Fruit fly (Drosophila melanogaster) whole organism, embryonic: ENCODE results near the gene janB.

ENCODE experiments used
- CG11398 ChIP-seq: fragments of 200-800 bp; sonication (Bioruptor generic); optimal IDR thresholded peaks from 2 replicates; lab custom pipeline; 2016; ENCODE audit warnings: missing biosample characterization, missing genetic modification characterization
- CG11695 ChIP-seq: fragments of 200-800 bp; sonication (Bioruptor generic); IDR thresholded peaks from 3 replicates; pipeline ENCODE4 v1.3.6; 2022; ENCODE audit warnings: missing biosample characterization, missing genetic modification characterization
- CG12104 ChIP-seq: fragments of 200-800 bp; sonication (Bioruptor generic); optimal IDR thresholded peaks from 3 replicates; lab custom pipeline; 2016; ENCODE audit warnings: missing biosample characterization, missing genetic modification characterization
- CG13624 ChIP-seq: fragments of 200-800 bp; sonication (Bioruptor generic); optimal IDR thresholded peaks from 2 replicates; lab custom pipeline; 2016; ENCODE audit warnings: missing biosample characterization, missing genetic modification characterization
- CG14860 ChIP-seq: fragments of 200-800 bp; sonication (Bioruptor generic); IDR thresholded peaks from 3 replicates; pipeline ENCODE4 v1.3.6; 2022; ENCODE audit warnings: missing biosample characterization, missing genetic modification characterization; ENCODE audit not compliant: partially characterized antibody
- CG14965 ChIP-seq: fragments of 200-800 bp; sonication (Bioruptor generic); optimal IDR thresholded peaks from 2 replicates; lab custom pipeline; 2016; ENCODE audit warnings: missing biosample characterization, missing genetic modification characterization, borderline replicate concordance
- CG17361 ChIP-seq: fragments of 200-800 bp; sonication (Bioruptor generic); IDR thresholded peaks from 3 replicates; pipeline ENCODE4 v1.3.6; 2022; ENCODE audit warnings: missing biosample characterization, missing genetic modification characterization
- CG2199 ChIP-seq: fragments of 200-800 bp; sonication (Bioruptor generic); IDR thresholded peaks from 3 replicates; pipeline ENCODE4 v1.3.6; 2022; ENCODE audit warnings: missing biosample characterization, missing genetic modification characterization
- CG2678 ChIP-seq: fragments of 200-800 bp; sonication (Bioruptor generic); optimal IDR thresholded peaks from 3 replicates; lab custom pipeline; 2019; ENCODE audit warnings: missing biosample characterization, mild to moderate bottlenecking, missing genetic modification characterization, moderate library complexity
- CG30020 ChIP-seq: fragments of 200-800 bp; optimal IDR thresholded peaks from 2 replicates; lab custom pipeline; 2019; ENCODE audit warnings: missing biosample characterization, mild to moderate bottlenecking, missing genetic modification characterization, moderate library complexity
- CG31224 ChIP-seq: fragments of 200-800 bp; sonication (Bioruptor generic); IDR thresholded peaks from 2 replicates; pipeline ENCODE4 v1.3.6; 2022; ENCODE audit warnings: missing biosample characterization, missing genetic modification characterization
- CG33213 ChIP-seq: fragments of 200-800 bp; sonication (Bioruptor generic); optimal IDR thresholded peaks from 3 replicates; lab custom pipeline; 2016; ENCODE audit warnings: missing biosample characterization, missing genetic modification characterization
- CG3407 ChIP-seq: fragments of 200-800 bp; sonication (Bioruptor generic); optimal IDR thresholded peaks from 2 replicates; lab custom pipeline; 2018; ENCODE audit warnings: missing biosample characterization, mild to moderate bottlenecking, missing genetic modification characterization
- CG43689 ChIP-seq: fragments of 200-800 bp; sonication (Bioruptor generic); IDR thresholded peaks from 2 replicates; pipeline ENCODE4 v1.3.6; 2022; ENCODE audit warnings: missing biosample characterization, missing genetic modification characterization
- CG4404 ChIP-seq: fragments of 200-800 bp; sonication (Bioruptor generic); IDR thresholded peaks from 2 replicates; pipeline ENCODE4 v1.3.6; 2022; ENCODE audit warnings: missing biosample characterization, missing genetic modification characterization
- CG4730 ChIP-seq: fragments of 200-800 bp; sonication (Bioruptor generic); IDR thresholded peaks from 2 replicates; pipeline ENCODE4 v1.3.6; 2022; ENCODE audit warnings: missing biosample characterization, missing genetic modification characterization
- CG6254 ChIP-seq: fragments of 200-800 bp; sonication (Bioruptor generic); optimal IDR thresholded peaks from 3 replicates; lab custom pipeline; 2017; ENCODE audit warnings: mild to moderate bottlenecking, missing biosample characterization, missing genetic modification reagents, missing genetic modification characterization
- CG7987 ChIP-seq: fragments of 200-800 bp; sonication (Bioruptor generic); optimal IDR thresholded peaks from 2 replicates; lab custom pipeline; 2018; ENCODE audit warnings: missing biosample characterization, mild to moderate bottlenecking, missing genetic modification characterization, moderate library complexity
- CG9215 ChIP-seq: fragments of 200-800 bp; sonication (Bioruptor generic); IDR thresholded peaks from 2 replicates; pipeline ENCODE4 v1.3.6; 2022; ENCODE audit warnings: missing biosample characterization, missing genetic modification characterization
- CkIIα-i1 ChIP-seq: fragments of 200-800 bp; sonication (Bioruptor generic); IDR thresholded peaks from 2 replicates; pipeline ENCODE4 v1.3.6; 2022; ENCODE audit warnings: missing biosample characterization, missing genetic modification characterization
- CrebB ChIP-seq: fragments of 200-800 bp; sonication (Bioruptor generic); optimal IDR thresholded peaks from 3 replicates; lab custom pipeline; 2018; ENCODE audit warnings: missing biosample characterization, mild to moderate bottlenecking, missing genetic modification characterization
- Doc3 ChIP-seq: fragments of 200-800 bp; sonication (Bioruptor generic); IDR thresholded peaks from 3 replicates; pipeline ENCODE4 v1.3.6; 2022; ENCODE audit warnings: missing biosample characterization, missing genetic modification characterization; ENCODE audit not compliant: partially characterized antibody
- Dp ChIP-seq: fragments of 200-800 bp; sonication (Bioruptor generic); optimal IDR thresholded peaks from 2 replicates; lab custom pipeline; 2018; ENCODE audit warnings: missing biosample characterization, mild to moderate bottlenecking, missing genetic modification characterization, moderate library complexity
- H15 ChIP-seq: fragments of 200-800 bp; sonication (Bioruptor generic); IDR thresholded peaks from 3 replicates; pipeline ENCODE4 v1.3.6; 2022; ENCODE audit warnings: missing biosample characterization, missing genetic modification characterization
- H2.0 ChIP-seq: fragments of 200-800 bp; sonication (Bioruptor generic); IDR thresholded peaks from 2 replicates; pipeline ENCODE4 v1.3.6; 2022; ENCODE audit warnings: missing biosample characterization, missing genetic modification characterization
- HHEX ChIP-seq: fragments of 200-800 bp; sonication (Bioruptor generic); optimal IDR thresholded peaks from 3 replicates; lab custom pipeline; 2017; ENCODE audit warnings: missing biosample characterization, mild to moderate bottlenecking, missing genetic modification characterization, missing genetic modification reagents
- HLH4C ChIP-seq: fragments of 200-800 bp; sonication (Bioruptor generic); IDR thresholded peaks from 3 replicates; pipeline ENCODE4 v1.3.6; 2022; ENCODE audit warnings: missing biosample characterization, missing genetic modification characterization; ENCODE audit not compliant: partially characterized antibody
- HmgD ChIP-seq: fragments of 200-800 bp; sonication (Bioruptor generic); optimal IDR thresholded peaks from 3 replicates; lab custom pipeline; 2016; ENCODE audit warnings: missing biosample characterization, missing genetic modification characterization
- Neu2 ChIP-seq: fragments of 200-800 bp; sonication (Bioruptor generic); optimal IDR thresholded peaks from 3 replicates; lab custom pipeline; 2016; ENCODE audit warnings: missing biosample characterization, missing genetic modification characterization, borderline replicate concordance
- Opbp ChIP-seq: fragments of 200-800 bp; sonication (Bioruptor generic); IDR thresholded peaks from 3 replicates; pipeline ENCODE4 v1.3.6; 2022; ENCODE audit warnings: missing biosample characterization, missing genetic modification characterization; ENCODE audit not compliant: partially characterized antibody
- Sry-δ ChIP-seq: fragments of 200-800 bp; sonication (Bioruptor generic); optimal IDR thresholded peaks from 2 replicates; lab custom pipeline; 2016; ENCODE audit warnings: missing biosample characterization, missing genetic modification characterization
- TFAM ChIP-seq: fragments of 200-800 bp; sonication (Bioruptor generic); optimal IDR thresholded peaks from 2 replicates; lab custom pipeline; 2017; ENCODE audit warnings: missing biosample characterization, missing genetic modification characterization, inconsistent platforms
- Taf1 ChIP-seq: fragments of 200-800 bp; sonication (Bioruptor generic); IDR thresholded peaks from 2 replicates; pipeline ENCODE4 v1.3.6; 2022; ENCODE audit warnings: missing biosample characterization, missing genetic modification characterization
- amos ChIP-seq: fragments of 200-800 bp; sonication (Bioruptor generic); IDR thresholded peaks from 2 replicates; pipeline ENCODE4 v1.3.6; 2022; ENCODE audit warnings: missing biosample characterization, missing genetic modification characterization; ENCODE audit not compliant: partially characterized antibody
- cg ChIP-seq: fragments of 200-800 bp; sonication (Bioruptor generic); optimal IDR thresholded peaks from 3 replicates; lab custom pipeline; 2019; ENCODE audit warnings: missing biosample characterization, mild to moderate bottlenecking, missing genetic modification characterization, moderate library complexity
- ci ChIP-seq: fragments of 200-800 bp; sonication (Bioruptor generic); IDR thresholded peaks from 3 replicates; pipeline ENCODE4 v1.3.6; 2022; ENCODE audit warnings: missing biosample characterization, missing genetic modification characterization
- dmrt11E ChIP-seq: fragments of 200-800 bp; sonication (Bioruptor generic); optimal IDR thresholded peaks from 3 replicates; lab custom pipeline; 2018; ENCODE audit warnings: missing biosample characterization, mild to moderate bottlenecking, missing genetic modification characterization, moderate library complexity
- eyg ChIP-seq: fragments of 200-800 bp; sonication (Bioruptor generic); optimal IDR thresholded peaks from 3 replicates; lab custom pipeline; 2016; ENCODE audit warnings: missing biosample characterization, missing genetic modification characterization
- fd102C ChIP-seq: fragments of 200-800 bp; sonication (Bioruptor generic); optimal IDR thresholded peaks from 2 replicates; lab custom pipeline; 2018; ENCODE audit warnings: missing biosample characterization, mild to moderate bottlenecking, missing genetic modification characterization, moderate library complexity
- fru ChIP-seq: fragments of >200 bp; optimal IDR thresholded peaks from 2 replicates; lab custom pipeline; 2017
- gfzf ChIP-seq: fragments of 200-800 bp; sonication (Bioruptor generic); optimal IDR thresholded peaks from 2 replicates; lab custom pipeline; 2016; ENCODE audit warnings: missing biosample characterization, mild to moderate bottlenecking, missing genetic modification characterization, moderate library complexity
- h ChIP-seq: fragments of >200 bp; optimal IDR thresholded peaks from 2 replicates; lab custom pipeline; 2017
- ham ChIP-seq: fragments of 200-800 bp; sonication (Bioruptor generic); IDR thresholded peaks from 2 replicates; pipeline ENCODE4 v1.3.6; 2022; ENCODE audit warnings: missing biosample characterization, missing genetic modification characterization
- inv ChIP-seq: fragments of 200-800 bp; sonication (Bioruptor generic); IDR thresholded peaks from 2 replicates; pipeline ENCODE4 v1.3.6; 2022; ENCODE audit warnings: missing biosample characterization, missing genetic modification characterization; ENCODE audit not compliant: partially characterized antibody
- jing ChIP-seq: fragments of 200-800 bp; sonication (Bioruptor generic); optimal IDR thresholded peaks from 2 replicates; lab custom pipeline; 2018; ENCODE audit warnings: missing biosample characterization, mild to moderate bottlenecking, missing genetic modification characterization
- lab ChIP-seq: fragments of 200-800 bp; sonication (Bioruptor generic); optimal IDR thresholded peaks from 3 replicates; lab custom pipeline; 2017; ENCODE audit warnings: missing biosample characterization, missing genetic modification characterization, mild to moderate bottlenecking, moderate library complexity, missing genetic modification reagents
- maf-S ChIP-seq: fragments of 200-800 bp; sonication (Bioruptor generic); optimal IDR thresholded peaks from 2 replicates; lab custom pipeline; 2016; ENCODE audit warnings: missing biosample characterization, missing genetic modification characterization
- pho ChIP-seq: fragments of 200-800 bp; sonication (Bioruptor generic); optimal IDR thresholded peaks from 2 replicates; lab custom pipeline; 2016; ENCODE audit warnings: missing biosample characterization, missing genetic modification characterization
- ranshi ChIP-seq: fragments of 200-800 bp; sonication (Bioruptor generic); IDR thresholded peaks from 2 replicates; pipeline ENCODE4 v1.3.6; 2022; ENCODE audit warnings: missing biosample characterization, missing genetic modification characterization
- seq ChIP-seq: fragments of 200-800 bp; sonication (Bioruptor generic); IDR thresholded peaks from 2 replicates; pipeline ENCODE4 v1.3.6; 2022; ENCODE audit warnings: missing biosample characterization, missing genetic modification characterization
- sqz ChIP-seq: fragments of 200-800 bp; sonication (Bioruptor generic); optimal IDR thresholded peaks from 3 replicates; lab custom pipeline; 2018; ENCODE audit warnings: missing biosample characterization, mild to moderate bottlenecking, missing genetic modification characterization
- zfh1 ChIP-seq: fragments of 200-800 bp; sonication (Bioruptor generic); IDR thresholded peaks from 3 replicates; pipeline ENCODE4 v1.3.6; 2022; ENCODE audit warnings: missing biosample characterization, missing genetic modification characterization

janB gene

DNA sequence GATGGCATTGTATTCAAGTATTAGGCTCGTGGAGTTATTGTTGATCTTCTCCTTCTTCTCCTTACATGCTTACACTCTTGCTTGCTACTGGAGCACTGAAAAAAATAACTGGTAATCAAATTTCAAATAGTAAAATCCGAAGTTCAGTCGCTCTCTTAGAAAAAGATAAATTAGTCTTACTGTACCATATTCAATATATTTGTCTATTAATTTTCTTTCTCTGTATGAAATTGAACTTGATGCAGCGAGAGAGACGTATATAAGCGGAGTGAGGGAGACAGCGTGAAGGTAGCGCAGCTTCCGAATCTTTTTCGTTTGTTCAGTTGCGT, 22.6 kb upstream of the janB start (continued):
- peak; percentile 83 for TF ChIP-seq CG4730
- TF ChIP-seq inv, result no peak
- TF ChIP-seq Neu2, result no peak
- no peak for TF ChIP-seq amos (GFP tag; lab: Robert Waterston, UW)
- TF ChIP-seq dmrt11E (tag; lab: Kevin White, UChicago), result peak; percentile 58
- TF ChIP-seq HLH4C (GFP tag; lab: Robert Waterston, UW), result no peak
- TF ChIP-seq zfh1 (GFP tag; lab: Robert Waterston, UW), result peak; percentile 96
- peak; percentile 92 for TF ChIP-seq ranshi
- TF ChIP-seq seq (GFP tag; lab: Robert Waterston, UW), result peak; percentile 89
- peak; percentile 69 for TF ChIP-seq eyg (GFP tag; lab: Kevin White, UChicago)
- no peak for TF ChIP-seq gfzf (GFP tag; lab: Kevin White, UChicago)
- TF ChIP-seq CG33213 (GFP tag; lab: Kevin White, UChicago), result peak; percentile 82
- no peak for TF ChIP-seq Doc3 (GFP tag; lab: Robert Waterston, UW)
- TF ChIP-seq maf-S (GFP tag; lab: Kevin White, UChicago), result peak; percentile 68
- TF ChIP-seq lab (GFP tag; lab: Kevin White, UChicago), result peak; percentile 92
- peak; percentile 85 for TF ChIP-seq HHEX (GFP tag; lab: Kevin White, UChicago)
- TF ChIP-seq CG11398, result peak; percentile 74
- peak; percentile 52 for TF ChIP-seq Sry-δ (GFP tag; lab: Kevin White, UChicago)
- no peak for TF ChIP-seq fru (lab: Kevin White, UChicago)
- TF ChIP-seq Opbp (GFP tag; lab: Robert Waterston, UW), result no peak
- peak; percentile 91 for TF ChIP-seq H2.0
- TF ChIP-seq CrebB (tag; lab: Kevin White, UChicago), result no peak
- 0 out of 2 replicates have a peak, but pooled peaks have one; percentile 43 for TF ChIP-seq ham
- peak; percentile 57 for TF ChIP-seq CG9215 (GFP tag; lab: Robert Waterston, UW)
- peak; percentile 59 for TF ChIP-seq jing
- TF ChIP-seq h (lab: Kevin White, UChicago), result no peak
- peak; percentile 80 for TF ChIP-seq CG7987 (GFP tag; lab: Kevin White, UChicago)
- TF ChIP-seq CG14860 (GFP tag; lab: Robert Waterston, UW), result no peak
- no peak for TF ChIP-seq CkIIα-i1 (GFP tag; lab: Robert Waterston, UW)
- TF ChIP-seq CG31224 (GFP tag; lab: Robert Waterston, UW), result peak; percentile 71
- TF ChIP-seq CG17361, result peak; percentile 78
- 0 out of 2 replicates have a peak, but pooled peaks have one; percentile 17 for TF ChIP-seq Taf1 (GFP tag; lab: Robert Waterston, UW)
- TF ChIP-seq Dp (GFP tag; lab: Kevin White, UChicago), result no peak
- TF ChIP-seq CG14965 (GFP tag; lab: Kevin White, UChicago), result peak; percentile 49
- TF ChIP-seq CG2199 (GFP tag; lab: Robert Waterston, UW), result peak; percentile 95
- TF ChIP-seq pho (GFP tag; lab: Kevin White, UChicago), result peak; percentile 46
- peak; percentile 57 for TF ChIP-seq CG4404 (GFP tag; lab: Robert Waterston, UW)
- TF ChIP-seq CG11695, result peak; percentile 86
- peak; percentile 82 for TF ChIP-seq CG3407 (GFP tag; lab: Kevin White, UChicago)
- TF ChIP-seq H15 (GFP tag; lab: Robert Waterston, UW), result peak; percentile 89
- TF ChIP-seq ci, result peak; percentile 97
- TF ChIP-seq cg, result no peak
- TF ChIP-seq TFAM, result peak; percentile 72
- TF ChIP-seq CG30020, result peak; percentile 60
- TF ChIP-seq CG12104, result peak; percentile 81
- peak; percentile 95 for TF ChIP-seq CG2678 (tag; lab: Kevin White, UChicago)
- TF ChIP-seq fd102C (GFP tag; lab: Kevin White, UChicago), result no peak
- peak; percentile 90 for TF ChIP-seq CG43689
- peak; percentile 58 for TF ChIP-seq HmgD
- peak; percentile 86 for TF ChIP-seq CG6254
- peak; percentile 83 for TF ChIP-seq CG13624 (GFP tag; lab: Kevin White, UChicago)
- peak; percentile 75 for TF ChIP-seq sqz (GFP tag; lab: Kevin White, UChicago)
